Fruit fly (Drosophila melanogaster): ENCODE results near the gene spict.
A peak's percentile ranks its signal among the peaks of the same experiment; 100 is the strongest.

Gene spict

dm6 chr2L:12719712-12720429, 15.3 kb downstream of the spict start:
- no peak for TF ChIP-seq Jra (GFP tag; optimal IDR thresholded peaks at IDR 0.05)
- no peak for TF ChIP-seq Mio (GFP tag; optimal IDR thresholded peaks at IDR 0.05)
- no peak for TF ChIP-seq GATAd (GFP tag; optimal IDR thresholded peaks at IDR 0.05)
- TF ChIP-seq dsf (GFP tag; optimal IDR thresholded peaks at IDR 0.05; ENCODE audit: borderline replicate concordance): no peak
- no peak for TF ChIP-seq OdsH (GFP tag; optimal IDR thresholded peaks at IDR 0.05)
- no peak for TF ChIP-seq brk (GFP tag; optimal IDR thresholded peaks at IDR 0.05)
- TF ChIP-seq br (GFP tag; optimal IDR thresholded peaks at IDR 0.05): peak; percentile 57
- no peak for TF ChIP-seq lola (GFP tag; optimal IDR thresholded peaks at IDR 0.05)
- no peak for TF ChIP-seq Rel (GFP tag; optimal IDR thresholded peaks at IDR 0.05)
- peak; percentile 80 for TF ChIP-seq Rel (tag; optimal IDR thresholded peaks at IDR 0.05)
- peak; percentile 57 for TF ChIP-seq h (GFP tag; optimal IDR thresholded peaks at IDR 0.05)
- no peak for TF ChIP-seq dmrt93B (GFP tag; optimal IDR thresholded peaks at IDR 0.05)

dm6 chr2L:12720430-12721396, 16.2 kb downstream of the spict start:
- peak; percentile 2 for TF ChIP-seq sage (GFP tag; optimal IDR thresholded peaks at IDR 0.05)
- TF ChIP-seq fru (GFP tag; optimal IDR thresholded peaks at IDR 0.05): peak; percentile 26
- TF ChIP-seq GATAd (GFP tag; optimal IDR thresholded peaks at IDR 0.05): no peak
- TF ChIP-seq Rel (GFP tag; optimal IDR thresholded peaks at IDR 0.05): no peak
- peak; percentile 22 for TF ChIP-seq Rel (tag; optimal IDR thresholded peaks at IDR 0.05)
- TF ChIP-seq ey (GFP tag; optimal IDR thresholded peaks at IDR 0.05): peak; percentile 37
- no peak for TF ChIP-seq Hr83 (GFP tag; optimal IDR thresholded peaks at IDR 0.05; ENCODE audit: poor library complexity, severe bottlenecking)
- TF ChIP-seq rgr (GFP tag; optimal IDR thresholded peaks at IDR 0.05): peak; percentile 10
- no peak for TF ChIP-seq usp (GFP tag; optimal IDR thresholded peaks at IDR 0.05)
- TF ChIP-seq HLH106 (tag; optimal IDR thresholded peaks at IDR 0.05): peak; percentile 38
- peak; percentile 30 for TF ChIP-seq OdsH (GFP tag; optimal IDR thresholded peaks at IDR 0.05)
- TF ChIP-seq Abd-B (GFP tag; optimal IDR thresholded peaks at IDR 0.05): no peak
- no peak for TF ChIP-seq Dfd (GFP tag; optimal IDR thresholded peaks at IDR 0.05)
- TF ChIP-seq tai (GFP tag; optimal IDR thresholded peaks at IDR 0.05): peak; percentile 10
- no peak for TF ChIP-seq N (GFP tag; optimal IDR thresholded peaks at IDR 0.05)
- no peak for TF ChIP-seq Myc (optimal IDR thresholded peaks at IDR 0.05)
- peak; percentile 11 for TF ChIP-seq CG32264 (GFP tag; optimal IDR thresholded peaks at IDR 0.05)
- TF ChIP-seq Dif (GFP tag; optimal IDR thresholded peaks at IDR 0.05; ENCODE audit: partially characterized antibody): no peak
- TF ChIP-seq Vsx2 (GFP tag; optimal IDR thresholded peaks at IDR 0.05; ENCODE audit: partially characterized antibody): no peak
- TF ChIP-seq CG9705 (GFP tag; optimal IDR thresholded peaks at IDR 0.05): no peak
- peak; percentile 16 for TF ChIP-seq woc (GFP tag; optimal IDR thresholded peaks at IDR 0.05)
- TF ChIP-seq h (GFP tag; optimal IDR thresholded peaks at IDR 0.05): peak; percentile 66
- TF ChIP-seq Mio (GFP tag; optimal IDR thresholded peaks at IDR 0.05): no peak
- TF ChIP-seq psq (GFP tag; optimal IDR thresholded peaks at IDR 0.05): no peak
- TF ChIP-seq CrebA (GFP tag; optimal IDR thresholded peaks at IDR 0.05; ENCODE audit: borderline replicate concordance): no peak
- TF ChIP-seq jim (GFP tag; optimal IDR thresholded peaks at IDR 0.05): no peak
- TF ChIP-seq foxo (GFP tag; optimal IDR thresholded peaks at IDR 0.05): peak in 1 of 2 experiments; percentile 43
- no peak for TF ChIP-seq lola (GFP tag; optimal IDR thresholded peaks at IDR 0.05)
- TF ChIP-seq Sp1 (GFP tag; optimal IDR thresholded peaks at IDR 0.05): no peak
- TF ChIP-seq Hnf4 (GFP tag; optimal IDR thresholded peaks at IDR 0.05): no peak
- TF ChIP-seq brk (GFP tag; optimal IDR thresholded peaks at IDR 0.05): peak; percentile 29
- no peak for TF ChIP-seq Jra (GFP tag; optimal IDR thresholded peaks at IDR 0.05)

dm6 chr2L:12721794-12722315, 17.3 kb downstream of the spict start, which contains the start of gene Pih1D1:
Gene Pih1D1 (minus strand): TSS chr2L:12721843.
- no peak for TF ChIP-seq N (GFP tag; optimal IDR thresholded peaks at IDR 0.05)
- TF ChIP-seq OdsH (GFP tag; optimal IDR thresholded peaks at IDR 0.05): peak; percentile 89
- peak; percentile 92 for TF ChIP-seq Sp1 (GFP tag; optimal IDR thresholded peaks at IDR 0.05)
- no peak for TF ChIP-seq usp (GFP tag; optimal IDR thresholded peaks at IDR 0.05)
- TF ChIP-seq lola (GFP tag; optimal IDR thresholded peaks at IDR 0.05): no peak
- TF ChIP-seq foxo (GFP tag; optimal IDR thresholded peaks at IDR 0.05): peak; percentile 40 to 96
- no peak for TF ChIP-seq Hr83 (GFP tag; optimal IDR thresholded peaks at IDR 0.05; ENCODE audit: poor library complexity, severe bottlenecking)
- TF ChIP-seq Rel (GFP tag; optimal IDR thresholded peaks at IDR 0.05): peak; percentile 10
- TF ChIP-seq Rel (tag; optimal IDR thresholded peaks at IDR 0.05): peak; percentile 61
- peak; percentile 84 for TF ChIP-seq br (GFP tag; optimal IDR thresholded peaks at IDR 0.05)
- TF ChIP-seq Jra (GFP tag; optimal IDR thresholded peaks at IDR 0.05): peak; percentile 82
- TF ChIP-seq dsf (GFP tag; optimal IDR thresholded peaks at IDR 0.05; ENCODE audit: borderline replicate concordance): peak; percentile 80
- no peak for TF ChIP-seq Abd-B (GFP tag; optimal IDR thresholded peaks at IDR 0.05)
- no peak for TF ChIP-seq Myc (optimal IDR thresholded peaks at IDR 0.05)
- TF ChIP-seq sv (GFP tag; optimal IDR thresholded peaks at IDR 0.05): peak; percentile 95
- peak; percentile 95 for TF ChIP-seq CG9705 (GFP tag; optimal IDR thresholded peaks at IDR 0.05)
- peak; percentile 92 for TF ChIP-seq ey (GFP tag; optimal IDR thresholded peaks at IDR 0.05)
- TF ChIP-seq psq (GFP tag; optimal IDR thresholded peaks at IDR 0.05): peak; percentile 83
- TF ChIP-seq rgr (GFP tag; optimal IDR thresholded peaks at IDR 0.05): peak; percentile 91
- TF ChIP-seq tai (GFP tag; optimal IDR thresholded peaks at IDR 0.05): no peak
- peak; percentile 92 for TF ChIP-seq fru (GFP tag; optimal IDR thresholded peaks at IDR 0.05)
- no peak for TF ChIP-seq brk (GFP tag; optimal IDR thresholded peaks at IDR 0.05)
- TF ChIP-seq dl (GFP tag; optimal IDR thresholded peaks at IDR 0.05; ENCODE audit: insufficient read depth in 1 of 2, partially characterized antibody in 2 of 2): no peak
- peak; percentile 98 for TF ChIP-seq HLH106 (tag; optimal IDR thresholded peaks at IDR 0.05)
- peak; percentile 45 for TF ChIP-seq Mio (GFP tag; optimal IDR thresholded peaks at IDR 0.05)
- peak; percentile 87 for TF ChIP-seq woc (GFP tag; optimal IDR thresholded peaks at IDR 0.05)
- no peak for TF ChIP-seq Vsx2 (GFP tag; optimal IDR thresholded peaks at IDR 0.05; ENCODE audit: partially characterized antibody)
- no peak for TF ChIP-seq CrebA (GFP tag; optimal IDR thresholded peaks at IDR 0.05; ENCODE audit: borderline replicate concordance)
- peak; percentile 82 for TF ChIP-seq sage (GFP tag; optimal IDR thresholded peaks at IDR 0.05)

All from whole organism, wandering third instar larva.